Worm (Caenorhabditis elegans): Measurements from ENCODE around the gene C42D4.18.

DNA sequence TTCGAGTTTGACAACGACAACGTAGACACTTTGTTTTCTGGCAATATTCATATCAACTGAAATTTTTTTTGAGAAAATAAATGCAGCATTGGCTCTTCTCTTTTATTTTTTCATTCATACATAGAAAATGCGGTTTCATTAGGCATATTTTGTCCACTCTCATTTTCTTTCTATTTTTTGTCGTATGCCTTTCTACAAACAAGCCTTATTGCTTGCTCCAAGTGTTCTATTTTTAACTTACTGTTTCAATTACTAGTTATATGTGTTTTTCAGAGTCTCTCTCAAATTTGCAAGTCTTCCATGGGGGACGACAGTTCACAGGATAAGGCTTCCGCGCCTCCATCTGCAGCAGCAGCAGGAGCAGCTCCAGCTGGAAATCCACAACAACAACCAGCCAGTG is 39.4 kb downstream of the C42D4.18 start, which contains the start of gene kcc-1:
- TF ChIP-seq tlf-1 (GFP tag; optimal IDR thresholded peaks at IDR 0.05) (no peak), unc-62 (GFP tag; optimal IDR thresholded peaks at IDR 0.05) (no peak), lin-54 (GFP tag; optimal IDR thresholded peaks at IDR 0.05) (no peak), ama-1 (optimal IDR thresholded peaks at IDR 0.05) (no peak), ama-1 (GFP tag; optimal IDR thresholded peaks at IDR 0.05) (no peak), let-607 (tag; optimal IDR thresholded peaks at IDR 0.05) (no peak), mes-4 (tag; optimal IDR thresholded peaks at IDR 0.05) (no peak), sea-2 (GFP tag; IDR thresholded peaks at IDR 0.05) (no peak), snpc-4 (GFP tag; optimal IDR thresholded peaks at IDR 0.05) (no peak), snpc-4 (tag; optimal IDR thresholded peaks at IDR 0.05) (no peak), lin-35 (GFP tag; optimal IDR thresholded peaks at IDR 0.05) (no peak), cebp-1 (GFP tag; IDR thresholded peaks at IDR 0.05) (no peak), cebp-1 (tag; optimal IDR thresholded peaks at IDR 0.05) (no peak), C06A6.2 (GFP tag; conservative IDR thresholded peaks at IDR 0.05) (no peak)

Measured in whole organism, young adult.